Worm (Caenorhabditis elegans) whole organism, L1 larva: ENCODE measurements around the gene vdac-1.

Source experiments
- C34B4.2 ChIP-seq: sonication (generic microtip); optimal IDR thresholded peaks from 2 replicates; lab custom pipeline; 2017; ENCODE audit warnings: mild to moderate bottlenecking, missing genetic modification characterization, missing compliant biosample characterization
- Y116A8C.19 ChIP-seq: sonication (generic microtip); optimal IDR thresholded peaks from 2 replicates; lab custom pipeline; 2016; ENCODE audit warnings: missing compliant biosample characterization, missing genetic modification characterization, borderline replicate concordance
- aha-1 ChIP-seq: fragments of 150-350 bp; optimal IDR thresholded peaks from 2 replicates; lab custom pipeline; 2014; ENCODE audit warnings: missing biosample characterization, missing genetic modification characterization
- alr-1 ChIP-seq: fragments of 200-800 bp; sonication (Bioruptor generic); optimal IDR thresholded peaks from 2 replicates; lab custom pipeline; 2018; ENCODE audit warnings: borderline replicate concordance, mild to moderate bottlenecking, missing genetic modification characterization, missing compliant biosample characterization
- blmp-1 ChIP-seq: fragments of 150-350 bp; optimal IDR thresholded peaks from 2 replicates; lab custom pipeline; 2014; ENCODE audit warnings: missing biosample characterization, missing genetic modification characterization
- ceh-8 ChIP-seq: fragments of 200-800 bp; sonication (Bioruptor generic); optimal IDR thresholded peaks from 2 replicates; lab custom pipeline; 2018; ENCODE audit warnings: mild to moderate bottlenecking, missing genetic modification characterization, moderate library complexity, missing compliant biosample characterization
- ceh-90 ChIP-seq: sonication (generic microtip); optimal IDR thresholded peaks from 2 replicates; lab custom pipeline; 2016; ENCODE audit warnings: missing genetic modification characterization, missing compliant biosample characterization
- ces-1 ChIP-seq: fragments of 150-350 bp; optimal IDR thresholded peaks from 2 replicates; lab custom pipeline; 2014; ENCODE audit warnings: missing biosample characterization, missing genetic modification reagents, missing genetic modification characterization
- dpl-1 ChIP-seq, 3 experiments: fragments of 150-350 bp in 2 of 3; sonication (generic microtip) in 1 of 3; optimal IDR thresholded peaks; 2 replicates each; lab custom pipeline; 2014 to 2017; ENCODE audit warnings: missing biosample characterization in 3 of 3, missing genetic modification characterization in 3 of 3, missing genetic modification reagents in 3 of 3
- dsc-1 ChIP-seq: sonication (generic microtip); optimal IDR thresholded peaks from 2 replicates; lab custom pipeline; 2016; ENCODE audit warnings: mild to moderate bottlenecking, missing genetic modification characterization, missing compliant biosample characterization
- efl-1 ChIP-seq, 4 experiments: fragments of 150-350 bp; optimal IDR thresholded peaks in 3 of 4; peaks in 1 of 4; 1 replicate in 1 of 4; 2 replicates in 3 of 4; lab custom pipeline; 2014; ENCODE audit warnings: missing biosample characterization in 2 of 4, missing genetic modification characterization in 2 of 4, missing genetic modification reagents in 2 of 4
- egl-13 ChIP-seq: sonication (generic microtip); optimal IDR thresholded peaks from 2 replicates; lab custom pipeline; 2016; ENCODE audit warnings: missing genotype, missing genetic modification reagents, missing genetic modification characterization, missing compliant biosample characterization
- egl-27 ChIP-seq, 2 experiments: fragments of 150-350 bp in 1 of 2; sonication (generic microtip); optimal IDR thresholded peaks; 3 replicates each; lab custom pipeline; 2017 to 2018; ENCODE audit warnings: missing biosample characterization in 2 of 2, missing genetic modification characterization in 2 of 2, missing genetic modification reagents in 2 of 2
- elt-3 ChIP-seq, 6 experiments: fragments of 150-350 bp in 1 of 6; sonication (generic microtip); optimal IDR thresholded peaks; 2 replicates each; lab custom pipeline; 2017 to 2018; ENCODE audit warnings: missing biosample characterization in 6 of 6, missing genetic modification characterization in 6 of 6, inconsistent platforms in 1 of 6
- ets-5 ChIP-seq: fragments of 200-800 bp; sonication (Bioruptor generic); IDR thresholded peaks from 2 replicates; pipeline ENCODE4 v1.3.6; 2022; ENCODE audit warnings: missing genetic modification characterization, missing compliant biosample characterization
- grh-1 ChIP-seq: fragments of 200-800 bp; sonication (Bioruptor generic); IDR thresholded peaks from 2 replicates; pipeline ENCODE4 v1.3.6; 2022; ENCODE audit warnings: missing genetic modification reagents, missing genetic modification characterization, missing compliant biosample characterization
- hlh-4 ChIP-seq: sonication (generic microtip); optimal IDR thresholded peaks from 2 replicates; lab custom pipeline; 2016; ENCODE audit warnings: mild to moderate bottlenecking, missing genetic modification characterization, missing compliant biosample characterization
- isw-1 ChIP-seq: fragments of 200-800 bp; sonication (Bioruptor generic); IDR thresholded peaks from 2 replicates; pipeline ENCODE4 v1.3.6; 2022; ENCODE audit warnings: missing genetic modification characterization, missing compliant biosample characterization
- lin-13 ChIP-seq: fragments of 150-350 bp; optimal IDR thresholded peaks from 2 replicates; lab custom pipeline; 2014; ENCODE audit warnings: missing biosample characterization, missing genetic modification reagents, missing genetic modification characterization
- lin-14 ChIP-seq: fragments of 200-800 bp; sonication (Bioruptor generic); optimal IDR thresholded peaks from 2 replicates; lab custom pipeline; 2018; ENCODE audit warnings: mild to moderate bottlenecking, missing genetic modification characterization, moderate library complexity, missing compliant biosample characterization
- lin-15B ChIP-seq: fragments of 150-350 bp; sonication (generic microtip); optimal IDR thresholded peaks from 3 replicates; lab custom pipeline; 2014; ENCODE audit warnings: missing biosample characterization, missing genetic modification characterization
- lin-35 ChIP-seq, 2 experiments: fragments of 150-350 bp; optimal IDR thresholded peaks; 2 replicates each; lab custom pipeline; 2014; ENCODE audit warnings: missing biosample characterization in 2 of 2, missing genetic modification characterization in 2 of 2, missing genetic modification reagents in 2 of 2
- lin-39 ChIP-seq: fragments of 150-350 bp; optimal IDR thresholded peaks from 2 replicates; lab custom pipeline; 2014; ENCODE audit warnings: missing biosample characterization, missing genetic modification reagents, missing genetic modification characterization
- lir-3 ChIP-seq: sonication (generic microtip); optimal IDR thresholded peaks from 2 replicates; lab custom pipeline; 2016; ENCODE audit warnings: mild to moderate bottlenecking, missing genetic modification characterization, moderate library complexity, missing compliant biosample characterization; ENCODE audit not compliant: poor library complexity
- lsy-2 ChIP-seq, 2 experiments: fragments of 150-350 bp; optimal IDR thresholded peaks; 2 replicates each; lab custom pipeline; 2014; ENCODE audit warnings: missing biosample characterization in 2 of 2, missing genetic modification characterization in 2 of 2
- mab-9 ChIP-seq: fragments of 200-800 bp; sonication (Bioruptor generic); IDR thresholded peaks from 2 replicates; pipeline ENCODE4 v1.3.6; 2022; ENCODE audit warnings: missing genetic modification reagents, missing genetic modification characterization, missing compliant biosample characterization
- mdl-1 ChIP-seq, 2 experiments: fragments of 150-350 bp; optimal IDR thresholded peaks; 2 replicates each; lab custom pipeline; 2014 to 2017; ENCODE audit warnings: missing biosample characterization in 2 of 2, missing genetic modification characterization in 2 of 2, inconsistent platforms in 1 of 2
- mef-2 ChIP-seq: fragments of 150-350 bp; optimal IDR thresholded peaks from 2 replicates; lab custom pipeline; 2014; ENCODE audit warnings: missing biosample characterization, missing genetic modification characterization
- nhr-19 ChIP-seq: fragments of 200-800 bp; sonication (Bioruptor generic); conservative IDR thresholded peaks from 2 replicates; pipeline ENCODE4 v1.3.6; 2022; ENCODE audit warnings: missing genetic modification characterization, missing compliant biosample characterization
- nhr-20 ChIP-seq: sonication (generic microtip); optimal IDR thresholded peaks from 2 replicates; lab custom pipeline; 2016; ENCODE audit warnings: mild to moderate bottlenecking, missing genetic modification characterization, missing compliant biosample characterization
- nhr-28 ChIP-seq: fragments of 150-350 bp; optimal IDR thresholded peaks from 2 replicates; lab custom pipeline; 2014; ENCODE audit warnings: missing biosample characterization, missing genetic modification characterization
- nhr-76 ChIP-seq: sonication (generic microtip); optimal IDR thresholded peaks from 2 replicates; lab custom pipeline; 2017; ENCODE audit warnings: missing biosample characterization, missing genetic modification characterization
- nhr-77 ChIP-seq: fragments of 150-350 bp; optimal IDR thresholded peaks from 2 replicates; lab custom pipeline; 2014; ENCODE audit warnings: missing biosample characterization, missing genetic modification characterization
- nhr-85 ChIP-seq: sonication (generic microtip); peaks from one replicate; lab custom pipeline; 2016; ENCODE audit warnings: missing genetic modification characterization, inconsistent platforms, missing compliant biosample characterization
- nhr-90 ChIP-seq: sonication (generic microtip); optimal IDR thresholded peaks from 2 replicates; lab custom pipeline; 2016; ENCODE audit warnings: mild to moderate bottlenecking, missing genetic modification characterization, missing compliant biosample characterization; ENCODE audit not compliant: poor library complexity
- pax-3 ChIP-seq: fragments of 200-800 bp; sonication (Bioruptor generic); optimal IDR thresholded peaks from 2 replicates; lab custom pipeline; 2018; ENCODE audit warnings: mild to moderate bottlenecking, missing genetic modification characterization, moderate library complexity, missing compliant biosample characterization
- skn-1 ChIP-seq: fragments of 150-350 bp; optimal IDR thresholded peaks from 2 replicates; lab custom pipeline; 2014; ENCODE audit warnings: missing biosample characterization, missing genetic modification characterization
- snu-23 ChIP-seq: sonication (generic microtip); optimal IDR thresholded peaks from 2 replicates; lab custom pipeline; 2016; ENCODE audit warnings: missing genetic modification characterization, missing compliant biosample characterization
- sox-4 ChIP-seq: sonication (generic microtip); optimal IDR thresholded peaks from 2 replicates; lab custom pipeline; 2016; ENCODE audit warnings: missing genetic modification characterization, missing compliant biosample characterization
- tlp-1 ChIP-seq: fragments of 150-350 bp; optimal IDR thresholded peaks from 2 replicates; lab custom pipeline; 2014; ENCODE audit warnings: missing biosample characterization, missing genetic modification characterization
- unc-130 ChIP-seq: fragments of 150-350 bp; optimal IDR thresholded peaks from 2 replicates; lab custom pipeline; 2017; ENCODE audit warnings: missing biosample characterization, missing genetic modification characterization, inconsistent platforms
- unc-30 ChIP-seq: sonication (generic microtip); optimal IDR thresholded peaks from 2 replicates; lab custom pipeline; 2017; ENCODE audit warnings: missing biosample characterization, missing genetic modification characterization
- unc-62 ChIP-seq: fragments of 150-350 bp; optimal IDR thresholded peaks from 2 replicates; lab custom pipeline; 2014; ENCODE audit warnings: missing biosample characterization, missing genetic modification reagents, missing genetic modification characterization
- unc-86 ChIP-seq: sonication (generic microtip); optimal IDR thresholded peaks from 2 replicates; lab custom pipeline; 2016; ENCODE audit warnings: missing genetic modification characterization, missing compliant biosample characterization
- vab-15 ChIP-seq: sonication (generic microtip); optimal IDR thresholded peaks from 2 replicates; lab custom pipeline; 2017; ENCODE audit warnings: missing genotype, mild to moderate bottlenecking, missing genetic modification characterization, missing compliant biosample characterization
- zip-4 ChIP-seq: fragments of 200-800 bp; sonication (Bioruptor generic); optimal IDR thresholded peaks from 2 replicates; lab custom pipeline; 2018; ENCODE audit warnings: mild to moderate bottlenecking, missing genetic modification characterization, moderate library complexity, missing compliant biosample characterization
- ztf-11 ChIP-seq, 2 experiments: sonication (generic microtip); optimal IDR thresholded peaks; 2 replicates each; lab custom pipeline; 2016 to 2017; ENCODE audit warnings: missing genetic modification characterization in 2 of 2, missing biosample characterization in 1 of 2, missing compliant biosample characterization in 1 of 2
- ztf-4 ChIP-seq: fragments of 150-350 bp; optimal IDR thresholded peaks from 2 replicates; lab custom pipeline; 2014; ENCODE audit warnings: missing biosample characterization, missing genetic modification characterization

vdac-1 gene

ce11 chrIV:7486201-7486947, 21.3 kb downstream of the vdac-1 start, which contains the start of the genes his-61 and his-62 (continued):
- TF ChIP-seq sox-4 (tag; lab: Kevin White, UChicago) (no peak), grh-1 (peak; percentile 60), ets-5 (GFP tag; lab: Robert Waterston, UW) (no peak), pax-3 (tag; lab: Kevin White, UChicago) (no peak), lin-13 (GFP tag; lab: Kevin White, UChicago) (no peak), ceh-90 (tag; lab: Kevin White, UChicago) (no peak), egl-13 (tag; lab: Kevin White, UChicago) (no peak), unc-86 (peak; percentile 80), nhr-77 (tag; lab: Kevin White, UChicago) (no peak), lin-15B (no peak), isw-1 (GFP tag; lab: Robert Waterston, UW) (peak; percentile 38; the same call in 1 of the 2 replicates), vab-15 (tag; lab: Kevin White, UChicago) (no peak), ces-1 (GFP tag; lab: Kevin White, UChicago) (no peak), lsy-2 (tag; optimal IDR thresholded peaks at IDR 0.05; lab: Kevin White, UChicago) (peak in 1 of 2 experiments; percentile 50), ceh-8 (GFP tag; lab: Kevin White, UChicago) (no peak), alr-1 (tag; lab: Kevin White, UChicago) (no peak), lir-3 (tag; lab: Kevin White, UChicago) (no peak), unc-130 (no peak), lin-14 (GFP tag; lab: Kevin White, UChicago) (peak; percentile 91), mef-2 (no peak), lin-39 (tag; lab: Kevin White, UChicago) (no peak), Y116A8C.19 (tag; lab: Kevin White, UChicago) (no peak), ztf-11 (tag; optimal IDR thresholded peaks at IDR 0.05; lab: Kevin White, UChicago) (peak in 1 of 2 experiments; percentile 93), efl-1 (optimal IDR thresholded peaks at IDR 0.05; lab: Kevin White, UChicago) (peak; percentile 45), efl-1 (GFP tag; optimal IDR thresholded peaks at IDR 0.05 in 1 of 2; lab: Kevin White, UChicago) (peak in 1 of 2 experiments; percentile 57), nhr-76 (tag; lab: Kevin White, UChicago) (no peak), aha-1 (tag; lab: Kevin White, UChicago) (no peak), nhr-85 (tag; lab: Kevin White, UChicago) (peak; percentile 82), unc-62 (GFP tag; lab: Kevin White, UChicago) (no peak), egl-27 (tag; optimal IDR thresholded peaks at IDR 0.05; lab: Kevin White, UChicago) (no peak), unc-30 (tag; lab: Kevin White, UChicago) (no peak), snu-23 (GFP tag; lab: Kevin White, UChicago) (peak; percentile 59), mab-9 (GFP tag; lab: Robert Waterston, UW) (no peak)

ce11 chrIV:7478134-7478533, 29.6 kb downstream of the vdac-1 start, which contains the start of gene rod-1:
rod-1 (plus strand) TSS chrIV:7478452.
- TF ChIP-seq efl-1 (optimal IDR thresholded peaks at IDR 0.05; lab: Kevin White, UChicago) = peak; percentile 65 to 72
- TF ChIP-seq efl-1 (GFP tag; optimal IDR thresholded peaks at IDR 0.05 in 1 of 2; lab: Kevin White, UChicago) = peak; percentile 79 to 97
- TF ChIP-seq nhr-28 = no peak
- TF ChIP-seq unc-86 = no peak
- no peak for TF ChIP-seq nhr-90 (tag; lab: Kevin White, UChicago)
- TF ChIP-seq elt-3 (tag; optimal IDR thresholded peaks at IDR 0.05; lab: Kevin White, UChicago) = no peak
- peak in 1 of 2 experiments; percentile 69 for TF ChIP-seq lsy-2 (tag; optimal IDR thresholded peaks at IDR 0.05; lab: Kevin White, UChicago)
- TF ChIP-seq nhr-20 (tag; lab: Kevin White, UChicago) = no peak
- TF ChIP-seq skn-1 (tag; lab: Kevin White, UChicago) = peak; percentile 3
- no peak for TF ChIP-seq dsc-1 (tag; lab: Kevin White, UChicago)
- no peak for TF ChIP-seq nhr-76 (tag; lab: Kevin White, UChicago)
- no peak for TF ChIP-seq C34B4.2 (tag; lab: Kevin White, UChicago)
- no peak for TF ChIP-seq ets-5 (GFP tag; lab: Robert Waterston, UW)
- TF ChIP-seq ztf-4 (tag; lab: Kevin White, UChicago) = no peak
- no peak for TF ChIP-seq tlp-1 (tag; lab: Kevin White, UChicago)
- no peak for TF ChIP-seq hlh-4 (tag; lab: Kevin White, UChicago)
- TF ChIP-seq grh-1 = no peak
- no peak for TF ChIP-seq unc-62 (GFP tag; lab: Kevin White, UChicago)
- TF ChIP-seq lin-35 (GFP tag; optimal IDR thresholded peaks at IDR 0.05; lab: Kevin White, UChicago) = peak; percentile 63 to 89
- no peak for TF ChIP-seq lin-13 (GFP tag; lab: Kevin White, UChicago)
- no peak for TF ChIP-seq blmp-1 (tag; lab: Kevin White, UChicago)
- no peak for TF ChIP-seq unc-30 (tag; lab: Kevin White, UChicago)
- TF ChIP-seq lin-14 (GFP tag; lab: Kevin White, UChicago) = no peak
- no peak for TF ChIP-seq nhr-19
- TF ChIP-seq mdl-1 (tag; optimal IDR thresholded peaks at IDR 0.05; lab: Kevin White, UChicago) = no peak
- peak; percentile 31 to 84 (median 73) for TF ChIP-seq dpl-1 (GFP tag; optimal IDR thresholded peaks at IDR 0.05; lab: Kevin White, UChicago)
- TF ChIP-seq zip-4 (GFP tag; lab: Kevin White, UChicago) = no peak
